Fruit fly (Drosophila melanogaster): Measurements from ENCODE around the gene CG7208.
A peak's percentile ranks its signal among the peaks of the same experiment; 100 is the strongest.

DNA sequence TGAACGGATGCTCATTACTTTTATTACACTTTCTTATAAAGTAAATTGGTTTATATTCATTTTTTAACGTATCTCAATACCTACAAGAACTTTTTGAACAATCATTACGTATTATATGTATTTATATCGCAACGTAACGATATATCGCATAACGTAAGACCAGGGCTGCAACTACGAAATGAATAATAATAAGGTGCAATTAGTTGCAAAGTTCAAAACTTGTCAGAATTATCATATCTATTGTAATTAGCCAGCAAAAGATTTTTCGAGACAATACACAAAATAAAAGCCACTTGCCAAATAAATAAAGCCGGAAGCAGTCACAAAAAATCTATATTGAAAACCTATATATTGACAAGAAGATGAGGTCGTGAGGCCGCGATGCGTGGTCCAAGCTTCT is 29.8 kb upstream of the CG7208 start:
- TF ChIP-seq Sox102F (GFP tag; optimal IDR thresholded peaks at IDR 0.05) (peak; percentile 28), fd85E (GFP tag; optimal IDR thresholded peaks at IDR 0.05) (no peak), CG6163 (GFP tag; IDR thresholded peaks at IDR 0.05) (no peak), salr (GFP tag; optimal IDR thresholded peaks at IDR 0.05) (peak in 1 of 2 experiments; percentile 5), CG16779 (tag; optimal IDR thresholded peaks at IDR 0.05) (no peak), CG10631 (GFP tag; optimal IDR thresholded peaks at IDR 0.05) (peak; percentile 8), Ets96B (tag; optimal IDR thresholded peaks at IDR 0.05) (no peak), Hr4 (GFP tag; optimal IDR thresholded peaks at IDR 0.05) (peak; percentile 55), pdm3 (GFP tag; optimal IDR thresholded peaks at IDR 0.05) (peak; percentile 63), OdsH (GFP tag; optimal IDR thresholded peaks at IDR 0.05) (peak; percentile 57), fd59A (GFP tag; optimal IDR thresholded peaks at IDR 0.05) (no peak), CG11902 (GFP tag; optimal IDR thresholded peaks at IDR 0.05) (no peak)
